Worm (Caenorhabditis elegans): ENCODE results near the gene rps-12.
A peak's percentile ranks its signal among the peaks of the same experiment; 100 is the strongest.

The rps-12 gene

DNA sequence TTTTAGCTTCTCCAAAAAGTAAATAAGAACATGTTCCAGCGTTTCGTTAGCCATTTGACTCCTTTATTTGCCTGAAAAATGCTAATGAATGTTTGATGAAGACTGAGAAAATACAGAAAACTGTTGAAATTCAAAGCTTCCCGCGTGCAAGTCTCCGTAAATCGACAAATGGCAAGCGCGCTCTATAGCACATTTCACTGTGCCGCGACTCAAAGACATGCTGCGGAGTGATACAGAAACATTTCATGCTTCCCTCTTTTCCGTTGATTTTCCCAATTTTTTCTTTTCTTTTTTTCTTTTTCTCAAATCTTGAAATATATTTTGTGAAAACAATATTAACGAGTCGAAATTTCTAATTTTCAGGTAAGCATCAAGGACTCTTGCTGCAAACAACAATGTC is at the start of gene rps-12, which contains the start of gene ska-3:
TSS of gene rps-12 (plus strand) at position 364 of the 400 bp plus-strand sequence.
TSS of gene ska-3 (minus strand) at position 71 of the 400 bp plus-strand sequence.
- TF ChIP-seq nhr-67 (tag; optimal IDR thresholded peaks at IDR 0.05) (peak; percentile 63), nhr-43 (tag; optimal IDR thresholded peaks at IDR 0.05; ENCODE audit: poor library complexity, severe bottlenecking) (peak; percentile 98), ceh-28 (tag; optimal IDR thresholded peaks at IDR 0.05) (peak; percentile 94), lsy-12 (tag; optimal IDR thresholded peaks at IDR 0.05) (peak; percentile 99), mdl-1 (tag; optimal IDR thresholded peaks at IDR 0.05) (peak; percentile 86), nhr-77 (tag; optimal IDR thresholded peaks at IDR 0.05) (peak; percentile 95), nfya-1 (tag; optimal IDR thresholded peaks at IDR 0.05; ENCODE audit: insufficient read depth) (peak; percentile 99), elt-1 (tag; optimal IDR thresholded peaks at IDR 0.05) (peak; percentile 93), nhr-12 (tag; optimal IDR thresholded peaks at IDR 0.05) (no peak), unc-62 (GFP tag; optimal IDR thresholded peaks at IDR 0.05) (peak; percentile 87), nhr-23 (tag; optimal IDR thresholded peaks at IDR 0.05) (peak; percentile 100), hmg-11 (tag; optimal IDR thresholded peaks at IDR 0.05) (peak; percentile 71), nhr-76 (tag; optimal IDR thresholded peaks at IDR 0.05) (peak; percentile 69), lin-39 (tag; optimal IDR thresholded peaks at IDR 0.05) (peak; percentile 99), R02D3.7 (tag; optimal IDR thresholded peaks at IDR 0.05) (peak; percentile 100), nhr-11 (tag; optimal IDR thresholded peaks at IDR 0.05) (peak; percentile 96), ceh-82 (tag; optimal IDR thresholded peaks at IDR 0.05) (peak; percentile 95), sea-2 (GFP tag; optimal IDR thresholded peaks at IDR 0.05) (no peak), skn-1 (tag; optimal IDR thresholded peaks at IDR 0.05) (peak; percentile 95), elt-3 (tag; optimal IDR thresholded peaks at IDR 0.05) (peak; percentile 38 to 97 (median 91)), pha-4 (tag; optimal IDR thresholded peaks at IDR 0.05) (peak; percentile 100), elt-2 (tag; optimal IDR thresholded peaks at IDR 0.05) (peak; percentile 89), ZK546.5 (tag; optimal IDR thresholded peaks at IDR 0.05) (peak; percentile 78), daf-12 (tag; optimal IDR thresholded peaks at IDR 0.05) (peak; percentile 75), zag-1 (tag; optimal IDR thresholded peaks at IDR 0.05) (peak; percentile 70), tbx-2 (tag; optimal IDR thresholded peaks at IDR 0.05) (peak; percentile 92), ceh-9 (tag; optimal IDR thresholded peaks at IDR 0.05) (no peak), ceh-16 (tag; optimal IDR thresholded peaks at IDR 0.05) (no peak), snpc-4 (tag; optimal IDR thresholded peaks at IDR 0.05) (peak; percentile 94), nhr-25 (tag; optimal IDR thresholded peaks at IDR 0.05) (peak; percentile 100), ama-1 (optimal IDR thresholded peaks at IDR 0.05) (peak; percentile 95), egl-5 (tag; optimal IDR thresholded peaks at IDR 0.05) (peak; percentile 98), ztf-11 (tag; optimal IDR thresholded peaks at IDR 0.05) (no peak), nhr-28 (tag; optimal IDR thresholded peaks at IDR 0.05) (peak; percentile 42), ztf-4 (tag; optimal IDR thresholded peaks at IDR 0.05) (peak; percentile 92), fkh-10 (GFP tag; optimal IDR thresholded peaks at IDR 0.05) (peak; percentile 97), jun-1 (tag; optimal IDR thresholded peaks at IDR 0.05) (peak; percentile 98), mml-1 (tag; optimal IDR thresholded peaks at IDR 0.05) (no peak), aly-2 (tag; optimal IDR thresholded peaks at IDR 0.05) (no peak), fkh-2 (tag; optimal IDR thresholded peaks at IDR 0.05) (peak; percentile 54), pqm-1 (tag; optimal IDR thresholded peaks at IDR 0.05) (peak; percentile 94), lin-15B (tag; optimal IDR thresholded peaks at IDR 0.05) (peak; percentile 100), eor-1 (tag; optimal IDR thresholded peaks at IDR 0.05) (no peak), unc-39 (tag; optimal IDR thresholded peaks at IDR 0.05) (no peak), nhr-237 (tag; optimal IDR thresholded peaks at IDR 0.05) (no peak), fos-1 (tag; optimal IDR thresholded peaks at IDR 0.05) (peak; percentile 90), egl-27 (tag; optimal IDR thresholded peaks at IDR 0.05) (peak; percentile 93)

Data from whole organism, L3 larva.